Fruit fly (Drosophila melanogaster) whole organism, prepupa: ENCODE measurements around the gene kis.

Experiments used
- Blimp-1 ChIP-seq: fragments of 200-800 bp; sonication (Bioruptor generic); optimal IDR thresholded peaks from 3 replicates; lab custom pipeline; 2017; ENCODE audit warnings: missing biosample characterization, missing genetic modification characterization, mild to moderate bottlenecking, moderate library complexity, missing genetic modification reagents
- CG16779 ChIP-seq: fragments of 200-800 bp; sonication (Bioruptor generic); optimal IDR thresholded peaks from 3 replicates; lab custom pipeline; 2017; ENCODE audit warnings: missing biosample characterization, mild to moderate bottlenecking, missing genetic modification characterization
- CG8119 ChIP-seq: fragments of 200-800 bp; sonication (Bioruptor generic); IDR thresholded peaks from 3 replicates; pipeline ENCODE4 v1.3.6; 2022; ENCODE audit warnings: missing biosample characterization, missing genetic modification characterization
- Gug ChIP-seq: fragments of 200-800 bp; sonication (Bioruptor generic); IDR thresholded peaks from 2 replicates; pipeline ENCODE4 v1.3.6; 2022; ENCODE audit warnings: missing biosample characterization, missing genetic modification characterization
- Smox ChIP-seq: fragments of 200-800 bp; sonication (Bioruptor generic); optimal IDR thresholded peaks from 3 replicates; lab custom pipeline; 2016; ENCODE audit warnings: missing biosample characterization, missing genetic modification characterization
- achi ChIP-seq: fragments of 200-800 bp; sonication (Bioruptor generic); optimal IDR thresholded peaks from 3 replicates; lab custom pipeline; 2016; ENCODE audit warnings: missing biosample characterization, missing genetic modification characterization
- acj6 ChIP-seq: fragments of 200-800 bp; sonication (Bioruptor generic); optimal IDR thresholded peaks from 3 replicates; lab custom pipeline; 2016; ENCODE audit warnings: missing biosample characterization, missing genetic modification characterization

- TF ChIP-seq CG8119 = no peak
- TF ChIP-seq Smox (GFP tag; lab: Kevin White, UChicago) = no peak
- no peak for TF ChIP-seq acj6 (GFP tag; lab: Kevin White, UChicago)
- no peak for TF ChIP-seq Gug
- TF ChIP-seq achi (GFP tag; lab: Kevin White, UChicago) = no peak
- TF ChIP-seq Blimp-1 = no peak
- TF ChIP-seq CG16779 = no peak
These were observed 85.3 kb downstream of the kis start for dm6 chr2L:165253-165890.
